Worm (Caenorhabditis elegans): ENCODE data around the gene CC8.2.

CC8.2 gene

DNA sequence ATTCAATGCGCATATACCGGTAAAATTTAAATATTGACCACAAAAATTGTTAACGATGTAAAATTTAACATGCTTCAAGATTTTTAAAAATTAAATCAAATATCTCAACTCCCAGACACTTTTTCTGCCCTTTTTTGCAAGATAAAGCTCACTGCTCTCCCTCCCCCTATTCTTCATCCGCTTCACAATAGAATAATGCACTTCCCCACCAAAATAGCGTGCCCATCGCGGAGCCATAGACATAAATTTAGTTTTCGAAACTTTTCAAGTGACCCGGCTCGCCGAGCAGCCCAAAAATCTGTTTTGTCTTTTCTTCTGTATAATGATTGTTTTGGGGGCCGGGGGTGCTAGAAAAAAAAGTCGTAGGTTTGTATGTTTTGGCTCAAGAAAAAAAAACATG, 19.3 kb upstream of the CC8.2 start:
- TF ChIP-seq pes-1 (GFP tag; IDR thresholded peaks at IDR 0.05) (no peak), tra-4 (tag; optimal IDR thresholded peaks at IDR 0.05) (no peak), scrt-1 (GFP tag; IDR thresholded peaks at IDR 0.05) (no peak), sea-1 (GFP tag; conservative IDR thresholded peaks at IDR 0.05) (no peak), tbx-37 (GFP tag; conservative IDR thresholded peaks at IDR 0.05) (no peak), hmbx-1 (tag; optimal IDR thresholded peaks at IDR 0.05) (no peak), ama-1 (optimal IDR thresholded peaks at IDR 0.05) (no peak), hnd-1 (tag; optimal IDR thresholded peaks at IDR 0.05) (no peak), flt-1 (GFP tag; IDR thresholded peaks at IDR 0.05) (no peak), ets-7 (tag; optimal IDR thresholded peaks at IDR 0.05) (no peak), ceh-36 (tag; optimal IDR thresholded peaks at IDR 0.05) (no peak)

DNA sequence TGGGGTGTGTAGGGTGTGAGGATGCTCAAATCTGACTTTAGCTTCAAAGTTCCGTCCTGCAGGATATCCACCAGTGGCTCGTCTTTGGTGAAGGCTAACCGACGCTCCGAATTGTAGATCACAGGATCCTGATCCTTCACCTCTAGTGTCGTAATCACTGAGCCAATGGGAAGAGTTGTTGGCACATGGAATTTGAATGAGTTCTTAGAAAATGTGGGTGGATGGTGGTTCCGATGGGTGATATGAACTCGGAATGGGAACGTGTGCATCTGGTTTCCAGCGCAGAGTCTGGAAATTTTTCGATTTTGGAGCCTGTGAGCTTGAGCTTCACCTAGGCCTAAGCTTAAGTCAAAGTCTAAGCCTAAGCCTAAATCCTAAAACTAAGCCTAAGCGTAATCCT, 18.1 kb upstream of the CC8.2 start:
- TF ChIP-seq tbx-11 (GFP tag; IDR thresholded peaks at IDR 0.05) (no peak), B0310.2 (tag; optimal IDR thresholded peaks at IDR 0.05) (no peak)

DNA sequence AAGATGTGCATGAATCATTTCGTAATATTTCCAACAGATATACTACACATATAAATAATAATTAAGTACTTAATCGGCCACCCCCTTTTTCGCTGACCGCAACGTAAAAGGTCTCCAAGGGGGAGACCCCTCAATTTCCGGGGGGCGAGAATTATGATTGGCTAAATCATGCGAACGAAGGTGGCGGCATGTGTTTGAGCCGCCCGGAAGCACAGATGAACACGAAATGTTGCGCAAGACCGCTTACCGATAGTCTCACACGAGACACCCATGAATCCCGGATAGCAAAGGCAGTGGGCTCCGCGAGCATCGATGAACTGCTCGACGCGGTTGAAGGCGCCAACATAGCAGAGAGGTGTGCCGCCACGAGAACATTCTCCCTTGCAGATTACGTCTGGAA, 16.6 kb upstream of the CC8.2 start:
- no peak for TF ChIP-seq tbx-11 (GFP tag; IDR thresholded peaks at IDR 0.05)
- TF ChIP-seq ama-1 (optimal IDR thresholded peaks at IDR 0.05), result no peak
- no peak for TF ChIP-seq F13C5.2 (tag; optimal IDR thresholded peaks at IDR 0.05)
- TF ChIP-seq scrt-1 (GFP tag; IDR thresholded peaks at IDR 0.05), result no peak
- no peak for TF ChIP-seq pes-1 (GFP tag; IDR thresholded peaks at IDR 0.05)
- no peak for TF ChIP-seq B0310.2 (tag; optimal IDR thresholded peaks at IDR 0.05)
- TF ChIP-seq tbx-37 (GFP tag; conservative IDR thresholded peaks at IDR 0.05), result no peak
- no peak for TF ChIP-seq ceh-36 (tag; optimal IDR thresholded peaks at IDR 0.05)
- no peak for TF ChIP-seq hnd-1 (tag; optimal IDR thresholded peaks at IDR 0.05)
- TF ChIP-seq aly-1 (tag; optimal IDR thresholded peaks at IDR 0.05), result no peak
- TF ChIP-seq ceh-13 (GFP tag; optimal IDR thresholded peaks at IDR 0.05), result no peak
- TF ChIP-seq flt-1 (GFP tag; IDR thresholded peaks at IDR 0.05), result no peak
- no peak for TF ChIP-seq ets-7 (tag; optimal IDR thresholded peaks at IDR 0.05)
- TF ChIP-seq hmbx-1 (tag; optimal IDR thresholded peaks at IDR 0.05), result no peak
- TF ChIP-seq tra-4 (tag; optimal IDR thresholded peaks at IDR 0.05), result no peak
- no peak for TF ChIP-seq hmg-4 (GFP tag; optimal IDR thresholded peaks at IDR 0.05)
- TF ChIP-seq sea-1 (GFP tag; conservative IDR thresholded peaks at IDR 0.05), result no peak

DNA sequence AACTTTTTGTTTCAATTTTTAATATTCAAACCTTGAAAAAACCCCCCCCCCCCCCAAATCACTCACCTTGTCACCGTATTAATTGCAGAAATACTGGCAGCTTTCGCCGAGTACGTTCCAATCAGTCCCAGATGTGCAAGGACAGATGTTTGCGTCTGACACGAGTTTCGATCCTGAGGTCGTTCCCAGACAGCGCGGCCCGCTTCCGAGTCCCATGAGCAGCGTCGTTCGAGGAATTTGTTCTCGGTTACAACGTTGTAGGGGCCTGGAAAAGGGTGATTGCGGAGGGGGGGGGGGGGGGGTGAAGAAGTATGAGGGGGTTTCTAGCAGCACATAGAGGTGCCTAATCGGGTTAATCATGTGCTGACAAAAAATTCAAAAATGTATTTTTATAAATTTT, 14.4 kb upstream of the CC8.2 start:
- no peak for TF ChIP-seq pes-1 (GFP tag; IDR thresholded peaks at IDR 0.05)
- TF ChIP-seq F13C5.2 (tag; optimal IDR thresholded peaks at IDR 0.05), result no peak
- TF ChIP-seq aly-1 (tag; optimal IDR thresholded peaks at IDR 0.05), result no peak
- TF ChIP-seq flt-1 (GFP tag; IDR thresholded peaks at IDR 0.05), result no peak
- no peak for TF ChIP-seq hmg-4 (GFP tag; optimal IDR thresholded peaks at IDR 0.05)
- TF ChIP-seq ama-1 (optimal IDR thresholded peaks at IDR 0.05), result no peak
- TF ChIP-seq hmbx-1 (tag; optimal IDR thresholded peaks at IDR 0.05), result no peak
- TF ChIP-seq tra-4 (tag; optimal IDR thresholded peaks at IDR 0.05), result no peak
- TF ChIP-seq ets-7 (tag; optimal IDR thresholded peaks at IDR 0.05), result no peak
- TF ChIP-seq tbx-11 (GFP tag; IDR thresholded peaks at IDR 0.05), result no peak
- TF ChIP-seq ceh-36 (tag; optimal IDR thresholded peaks at IDR 0.05), result no peak
- no peak for TF ChIP-seq ceh-13 (GFP tag; optimal IDR thresholded peaks at IDR 0.05)
- TF ChIP-seq hnd-1 (tag; optimal IDR thresholded peaks at IDR 0.05), result no peak
- no peak for TF ChIP-seq tbx-37 (GFP tag; conservative IDR thresholded peaks at IDR 0.05)

DNA sequence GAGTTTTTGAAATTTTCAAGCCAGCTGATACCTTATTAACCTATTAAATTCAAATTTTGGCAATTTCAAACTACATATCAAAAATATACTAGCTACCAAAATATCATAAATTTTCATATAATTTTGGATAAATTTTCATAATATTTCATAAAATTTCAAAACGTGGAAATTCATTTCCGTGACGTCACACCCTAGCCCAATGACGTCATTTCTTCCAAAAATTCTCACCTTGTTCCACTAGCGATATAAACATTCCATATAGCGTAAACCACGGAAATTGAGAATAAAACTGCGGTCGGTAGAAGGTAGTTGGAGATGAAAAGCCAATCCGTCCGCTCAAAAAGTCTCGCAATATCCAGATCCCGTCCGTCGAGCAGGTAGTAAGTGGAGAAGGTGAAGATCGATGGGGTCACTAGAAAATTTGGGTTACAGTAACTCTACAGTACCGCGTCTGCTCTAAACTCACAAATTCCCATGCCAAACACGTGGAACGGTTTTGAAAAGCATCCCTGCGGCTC, 12.7 kb upstream of the CC8.2 start:
- TF ChIP-seq sea-1 (GFP tag; conservative IDR thresholded peaks at IDR 0.05), result no peak
- no peak for TF ChIP-seq ets-7 (tag; optimal IDR thresholded peaks at IDR 0.05)
- no peak for TF ChIP-seq tbx-11 (GFP tag; IDR thresholded peaks at IDR 0.05)
- TF ChIP-seq hmg-4 (GFP tag; optimal IDR thresholded peaks at IDR 0.05), result no peak

DNA sequence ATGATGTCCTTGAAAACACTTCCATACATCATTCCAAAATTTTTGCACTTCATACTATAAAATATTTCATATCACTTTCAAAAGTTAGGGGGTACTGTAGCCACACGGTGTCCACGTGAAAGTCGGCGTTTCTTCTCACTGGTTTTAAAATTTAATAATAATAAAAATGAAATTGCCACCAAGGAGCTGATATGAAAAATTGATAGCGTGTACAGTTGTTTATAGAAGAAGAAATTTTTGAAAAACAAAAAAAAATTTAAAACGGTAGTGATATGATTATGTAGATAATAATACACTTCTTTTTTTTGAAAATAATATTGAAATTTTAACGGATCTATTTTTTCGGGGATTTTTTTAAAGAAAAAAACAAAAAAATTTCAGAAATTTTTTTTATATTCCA, 11.5 kb upstream of the CC8.2 start:
- TF ChIP-seq ama-1 (optimal IDR thresholded peaks at IDR 0.05) (no peak), aly-1 (tag; optimal IDR thresholded peaks at IDR 0.05) (no peak), ceh-36 (tag; optimal IDR thresholded peaks at IDR 0.05) (no peak), ceh-13 (GFP tag; optimal IDR thresholded peaks at IDR 0.05) (no peak), F13C5.2 (tag; optimal IDR thresholded peaks at IDR 0.05) (no peak)

DNA sequence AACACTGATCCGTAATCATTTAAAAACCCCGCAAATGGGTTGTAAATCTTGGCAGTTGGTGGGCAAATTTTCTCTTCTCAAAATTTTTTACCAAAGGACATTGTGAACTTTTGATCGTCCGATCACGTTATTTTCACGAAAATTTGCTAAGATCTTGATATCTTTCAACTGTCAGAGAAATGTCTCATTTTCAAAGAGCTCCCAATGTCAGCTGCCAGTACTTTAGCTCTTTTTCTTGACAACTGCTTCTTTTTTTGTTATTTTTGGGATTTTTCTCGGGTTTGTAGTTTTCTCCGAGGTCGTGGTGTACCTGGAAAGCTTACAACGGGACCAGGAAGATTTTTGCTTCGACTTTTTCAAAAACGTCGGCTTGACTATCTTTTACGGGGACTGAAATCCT, 7.4 kb upstream of the CC8.2 start:
- TF ChIP-seq hmbx-1 (tag; optimal IDR thresholded peaks at IDR 0.05) (no peak), pes-1 (GFP tag; IDR thresholded peaks at IDR 0.05) (no peak), ceh-13 (GFP tag; optimal IDR thresholded peaks at IDR 0.05) (no peak), tbx-37 (GFP tag; conservative IDR thresholded peaks at IDR 0.05) (no peak)

DNA sequence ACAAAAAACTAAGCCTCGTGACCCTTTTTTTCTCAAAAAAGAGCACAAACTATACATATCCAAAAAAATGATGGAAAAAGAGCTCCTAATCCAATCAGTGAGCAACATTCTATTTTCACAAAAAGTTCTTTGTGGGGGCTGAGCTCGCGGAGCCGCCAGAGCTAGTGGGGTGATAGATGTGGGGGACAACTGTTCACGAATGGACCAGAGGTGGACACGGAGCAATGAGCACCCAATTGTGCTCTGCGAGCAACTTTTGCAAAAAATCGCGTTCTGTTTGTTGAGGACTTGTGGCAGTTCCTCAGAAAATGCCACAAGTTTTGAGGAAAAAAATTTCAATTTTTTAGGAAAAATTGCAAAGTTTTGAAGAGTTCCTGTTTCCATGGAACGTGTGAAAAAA, 6.3 kb upstream of the CC8.2 start:
- TF ChIP-seq ceh-36 (tag; optimal IDR thresholded peaks at IDR 0.05) (no peak), ama-1 (optimal IDR thresholded peaks at IDR 0.05) (no peak), tbx-37 (GFP tag; conservative IDR thresholded peaks at IDR 0.05) (no peak), ceh-13 (GFP tag; optimal IDR thresholded peaks at IDR 0.05) (no peak), pes-1 (GFP tag; IDR thresholded peaks at IDR 0.05) (no peak), aly-1 (tag; optimal IDR thresholded peaks at IDR 0.05) (no peak), B0310.2 (tag; optimal IDR thresholded peaks at IDR 0.05) (no peak), ets-7 (tag; optimal IDR thresholded peaks at IDR 0.05) (no peak), flt-1 (GFP tag; IDR thresholded peaks at IDR 0.05) (no peak), hmg-4 (GFP tag; optimal IDR thresholded peaks at IDR 0.05) (no peak), hmbx-1 (tag; optimal IDR thresholded peaks at IDR 0.05) (no peak), tbx-11 (GFP tag; IDR thresholded peaks at IDR 0.05) (no peak), sea-1 (GFP tag; conservative IDR thresholded peaks at IDR 0.05) (no peak), scrt-1 (GFP tag; IDR thresholded peaks at IDR 0.05) (no peak), tra-4 (tag; optimal IDR thresholded peaks at IDR 0.05) (no peak), F13C5.2 (tag; optimal IDR thresholded peaks at IDR 0.05) (no peak), hnd-1 (tag; optimal IDR thresholded peaks at IDR 0.05) (no peak)
